Worm (Caenorhabditis elegans) whole organism, L3 larva: ENCODE data around the gene che-10.

Experiments used
- R02D3.7 ChIP-seq: fragments of 150-350 bp; optimal IDR thresholded peaks from 2 replicates; lab custom pipeline; 2014; ENCODE audit warnings: missing biosample characterization, missing genetic modification characterization
- ZK546.5 ChIP-seq: sonication (generic microtip); optimal IDR thresholded peaks from 2 replicates; lab custom pipeline; 2017; ENCODE audit warnings: missing biosample characterization, missing genetic modification characterization
- aly-2 ChIP-seq: fragments of 150-350 bp; optimal IDR thresholded peaks from 2 replicates; lab custom pipeline; 2014; ENCODE audit warnings: missing biosample characterization, missing genetic modification characterization
- ama-1 ChIP-seq: fragments of 150-350 bp; optimal IDR thresholded peaks from 2 replicates; lab custom pipeline; 2018
- ceh-16 ChIP-seq: sonication (generic microtip); optimal IDR thresholded peaks from 2 replicates; lab custom pipeline; 2017; ENCODE audit warnings: missing biosample characterization, missing genetic modification characterization
- ceh-28 ChIP-seq: fragments of 150-350 bp; optimal IDR thresholded peaks from 2 replicates; lab custom pipeline; 2014; ENCODE audit warnings: missing biosample characterization, missing genetic modification reagents, missing genetic modification characterization
- ceh-9 ChIP-seq: sonication (generic microtip); optimal IDR thresholded peaks from 2 replicates; lab custom pipeline; 2018; ENCODE audit warnings: missing biosample characterization, missing genetic modification characterization
- daf-12 ChIP-seq: fragments of 150-350 bp; optimal IDR thresholded peaks from 2 replicates; lab custom pipeline; 2014; ENCODE audit warnings: missing biosample characterization, missing genetic modification reagents, missing genetic modification characterization
- egl-27 ChIP-seq: sonication (generic microtip); optimal IDR thresholded peaks from 4 replicates; lab custom pipeline; 2017; ENCODE audit warnings: missing biosample characterization, missing genetic modification reagents, missing genetic modification characterization
- elt-1 ChIP-seq: fragments of 150-350 bp; optimal IDR thresholded peaks from 2 replicates; lab custom pipeline; 2014; ENCODE audit warnings: missing biosample characterization, missing genetic modification characterization
- elt-2 ChIP-seq: sonication (generic microtip); optimal IDR thresholded peaks from 2 replicates; lab custom pipeline; 2016; ENCODE audit warnings: missing genetic modification reagents, mild to moderate bottlenecking, missing genetic modification characterization, missing compliant biosample characterization
- elt-3 ChIP-seq, 3 experiments: fragments of 150-350 bp in 1 of 3; sonication (generic microtip) in 2 of 3; optimal IDR thresholded peaks; 2 replicates in 2 of 3; 4 replicates in 1 of 3; lab custom pipeline; 2014 to 2017; ENCODE audit warnings: missing biosample characterization in 3 of 3, missing genetic modification characterization in 3 of 3
- eor-1 ChIP-seq, 2 experiments: fragments of 150-350 bp; optimal IDR thresholded peaks; 2 replicates each; lab custom pipeline; 2014 to 2018; ENCODE audit warnings: missing biosample characterization in 2 of 2, missing genetic modification characterization in 2 of 2
- fkh-10 ChIP-seq: sonication (generic microtip); optimal IDR thresholded peaks from 2 replicates; lab custom pipeline; 2017; ENCODE audit warnings: missing biosample characterization, missing genetic modification reagents, missing genetic modification characterization
- fos-1 ChIP-seq: fragments of 150-350 bp; optimal IDR thresholded peaks from 2 replicates; lab custom pipeline; 2014; ENCODE audit warnings: missing biosample characterization, missing genetic modification characterization
- hmg-11 ChIP-seq: sonication (generic microtip); optimal IDR thresholded peaks from 2 replicates; lab custom pipeline; 2016; ENCODE audit warnings: missing genetic modification characterization, missing compliant biosample characterization
- jun-1 ChIP-seq: fragments of 150-350 bp; optimal IDR thresholded peaks from 2 replicates; lab custom pipeline; 2014; ENCODE audit warnings: missing biosample characterization, missing genetic modification reagents, missing genetic modification characterization
- lin-15B ChIP-seq: fragments of 150-350 bp; optimal IDR thresholded peaks from 2 replicates; lab custom pipeline; 2014; ENCODE audit warnings: missing biosample characterization, missing genetic modification characterization
- lin-39 ChIP-seq: fragments of 150-350 bp; optimal IDR thresholded peaks from 2 replicates; lab custom pipeline; 2018; ENCODE audit warnings: missing biosample characterization, missing genetic modification reagents, missing genetic modification characterization
- lsy-12 ChIP-seq: sonication (generic microtip); optimal IDR thresholded peaks from 2 replicates; lab custom pipeline; 2016; ENCODE audit warnings: mild to moderate bottlenecking, missing genetic modification characterization, missing compliant biosample characterization
- mdl-1 ChIP-seq: fragments of 150-350 bp; optimal IDR thresholded peaks from 2 replicates; lab custom pipeline; 2014; ENCODE audit warnings: missing biosample characterization, missing genetic modification characterization
- nfya-1 ChIP-seq: sonication (generic microtip); optimal IDR thresholded peaks from 2 replicates; lab custom pipeline; 2017; ENCODE audit warnings: missing genetic modification characterization, mild to moderate bottlenecking, missing compliant biosample characterization, antibody characterized with exemption, moderate library complexity; ENCODE audit not compliant: insufficient read depth
- nhr-11 ChIP-seq: fragments of 150-350 bp; optimal IDR thresholded peaks from 2 replicates; lab custom pipeline; 2014; ENCODE audit warnings: missing biosample characterization, missing genetic modification characterization
- nhr-12 ChIP-seq: fragments of 150-350 bp; optimal IDR thresholded peaks from 2 replicates; lab custom pipeline; 2014; ENCODE audit warnings: missing biosample characterization, missing genetic modification characterization
- nhr-23 ChIP-seq: fragments of 150-350 bp; optimal IDR thresholded peaks from 2 replicates; lab custom pipeline; 2014; ENCODE audit warnings: missing biosample characterization, missing genetic modification reagents, missing genetic modification characterization
- nhr-237 ChIP-seq: fragments of 150-350 bp; optimal IDR thresholded peaks from 2 replicates; lab custom pipeline; 2014; ENCODE audit warnings: missing biosample characterization, missing genetic modification characterization
- nhr-25 ChIP-seq: sonication (generic microtip); optimal IDR thresholded peaks from 2 replicates; lab custom pipeline; 2017; ENCODE audit warnings: missing biosample characterization, missing genetic modification characterization
- nhr-28 ChIP-seq: fragments of 150-350 bp; optimal IDR thresholded peaks from 2 replicates; lab custom pipeline; 2014; ENCODE audit warnings: missing biosample characterization, missing genetic modification characterization
- nhr-43 ChIP-seq: sonication (generic microtip); optimal IDR thresholded peaks from 2 replicates; lab custom pipeline; 2016; ENCODE audit warnings: mild to moderate bottlenecking, missing genetic modification characterization, missing compliant biosample characterization; ENCODE audit not compliant: poor library complexity, severe bottlenecking
- nhr-77 ChIP-seq: fragments of 150-350 bp; optimal IDR thresholded peaks from 2 replicates; lab custom pipeline; 2014; ENCODE audit warnings: missing biosample characterization, missing genetic modification characterization
- pha-4 ChIP-seq: fragments of 150-350 bp; optimal IDR thresholded peaks from 2 replicates; lab custom pipeline; 2014; ENCODE audit warnings: missing biosample characterization, missing genetic modification reagents, missing genetic modification characterization
- pqm-1 ChIP-seq: fragments of 150-350 bp; optimal IDR thresholded peaks from 2 replicates; lab custom pipeline; 2017; ENCODE audit warnings: missing biosample characterization, missing genetic modification characterization, inconsistent platforms
- sea-2 ChIP-seq: fragments of 150-350 bp; sonication (generic microtip); optimal IDR thresholded peaks from 4 replicates; lab custom pipeline; 2014; ENCODE audit warnings: missing biosample characterization, missing genetic modification reagents, missing genetic modification characterization
- skn-1 ChIP-seq: fragments of 150-350 bp; optimal IDR thresholded peaks from 2 replicates; lab custom pipeline; 2014; ENCODE audit warnings: missing biosample characterization, missing genetic modification characterization
- tbx-2 ChIP-seq: sonication (generic microtip); optimal IDR thresholded peaks from 2 replicates; lab custom pipeline; 2016; ENCODE audit warnings: mild to moderate bottlenecking, missing genetic modification characterization, missing compliant biosample characterization
- unc-39 ChIP-seq: sonication (generic microtip); optimal IDR thresholded peaks from 4 replicates; lab custom pipeline; 2017; ENCODE audit warnings: missing biosample characterization, missing genetic modification characterization
- unc-62 ChIP-seq: fragments of 150-350 bp; sonication (generic microtip); optimal IDR thresholded peaks from 4 replicates; lab custom pipeline; 2014; ENCODE audit warnings: missing biosample characterization, missing genetic modification reagents, missing genetic modification characterization
- ztf-4 ChIP-seq: fragments of 150-350 bp; optimal IDR thresholded peaks from 2 replicates; lab custom pipeline; 2014; ENCODE audit warnings: missing biosample characterization, missing genetic modification characterization

The che-10 gene

DNA sequence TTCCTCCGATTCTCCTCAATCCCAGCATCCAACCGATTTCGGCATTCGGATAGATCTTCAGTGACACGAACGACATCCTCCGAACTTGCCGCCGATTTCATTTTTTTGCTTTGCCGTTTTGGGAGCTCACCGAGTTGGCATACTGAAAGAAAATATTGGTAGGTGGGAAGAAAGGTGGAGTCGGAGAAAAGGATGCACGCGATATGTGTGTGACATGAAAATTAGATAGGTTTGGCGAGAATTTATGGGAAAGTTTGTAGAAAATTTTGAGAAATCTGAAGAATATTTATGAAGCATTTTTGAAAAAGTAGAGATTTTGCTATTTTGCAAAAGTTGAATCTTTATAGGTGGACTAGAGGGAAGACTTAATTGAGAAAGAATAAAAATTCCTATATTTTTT is at the start of gene che-10:
Gene che-10 (minus strand): TSS at position 101 of the 400 bp plus-strand sequence.
- TF ChIP-seq fkh-10 (GFP tag; lab: Kevin White, UChicago) (no peak), nhr-77 (tag; lab: Kevin White, UChicago) (no peak), lin-15B (tag; lab: Kevin White, UChicago) (no peak), unc-62 (GFP tag; lab: Kevin White, UChicago) (no peak), nhr-11 (tag; lab: Kevin White, UChicago) (no peak), elt-1 (tag; lab: Kevin White, UChicago) (no peak), ceh-28 (no peak), ama-1 (lab: Kevin White, UChicago) (no peak), elt-3 (tag; optimal IDR thresholded peaks at IDR 0.05; lab: Kevin White, UChicago) (no peak), lin-39 (tag; lab: Kevin White, UChicago) (no peak), R02D3.7 (tag; lab: Kevin White, UChicago) (no peak), tbx-2 (tag; lab: Kevin White, UChicago) (no peak), daf-12 (no peak), unc-39 (tag; lab: Kevin White, UChicago) (no peak)
- TF ChIP-seq, all 47 proteins: peak for 0

DNA sequence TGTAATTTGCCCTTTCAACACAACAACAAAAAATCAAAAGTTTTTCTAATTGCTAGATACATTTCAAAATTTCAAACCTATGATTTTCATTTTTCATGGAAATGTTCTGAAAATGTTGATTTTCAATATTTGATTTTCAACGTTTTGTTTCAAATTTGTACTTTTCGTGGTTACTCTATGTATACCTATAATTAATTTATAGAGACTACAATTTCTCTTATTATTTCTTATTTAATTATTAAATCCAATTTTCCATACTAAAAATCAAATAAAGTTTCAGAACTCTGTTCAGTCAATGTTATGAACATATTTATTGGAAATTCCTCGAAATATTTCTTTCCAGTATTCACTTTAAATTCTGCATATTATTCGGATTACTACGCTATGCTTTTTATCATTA is 48.8 kb upstream of the che-10 start, which contains the start of gene sre-39:
Gene sre-39 (plus strand): TSS at position 301 of the 400 bp plus-strand sequence.
- no peak for TF ChIP-seq ama-1 (lab: Kevin White, UChicago)
- no peak for TF ChIP-seq egl-27 (tag; lab: Kevin White, UChicago)
- TF ChIP-seq lsy-12 (tag; lab: Kevin White, UChicago): no peak
- no peak for TF ChIP-seq hmg-11
- TF ChIP-seq aly-2 (tag; lab: Kevin White, UChicago): no peak
- TF ChIP-seq ceh-16: no peak
- TF ChIP-seq tbx-2 (tag; lab: Kevin White, UChicago): no peak
- no peak for TF ChIP-seq ztf-4
- TF ChIP-seq nhr-28 (tag; lab: Kevin White, UChicago): no peak
- TF ChIP-seq nhr-77 (tag; lab: Kevin White, UChicago): no peak
- TF ChIP-seq unc-62 (GFP tag; lab: Kevin White, UChicago): no peak
- TF ChIP-seq mdl-1 (tag; lab: Kevin White, UChicago): no peak
- no peak for TF ChIP-seq eor-1 (tag; optimal IDR thresholded peaks at IDR 0.05; lab: Kevin White, UChicago)
- no peak for TF ChIP-seq fos-1 (tag; lab: Kevin White, UChicago)
- TF ChIP-seq lin-39 (tag; lab: Kevin White, UChicago): no peak
- no peak for TF ChIP-seq elt-3 (tag; optimal IDR thresholded peaks at IDR 0.05; lab: Kevin White, UChicago)
- no peak for TF ChIP-seq pqm-1 (tag; lab: Kevin White, UChicago)

DNA sequence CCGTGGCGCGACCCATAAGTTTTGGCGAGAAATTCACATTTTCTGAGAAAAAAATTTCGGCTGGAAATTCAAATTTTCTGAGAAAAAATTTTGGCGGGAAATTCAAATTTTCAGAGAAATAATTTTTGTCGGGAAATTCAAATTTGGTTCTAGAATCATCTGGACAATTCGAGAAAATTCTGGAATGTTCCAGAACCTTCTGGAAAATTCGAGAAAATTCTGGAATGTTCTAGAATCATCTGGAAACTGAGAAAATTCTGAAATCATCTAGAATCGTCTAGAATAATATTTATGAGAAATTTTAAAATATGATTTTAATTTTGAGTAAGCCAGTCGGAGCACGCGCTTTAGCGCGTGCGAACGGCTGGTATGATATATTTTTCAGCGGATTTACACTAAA is 46.7 kb upstream of the che-10 start:
- TF ChIP-seq R02D3.7 (tag; lab: Kevin White, UChicago): no peak
- no peak for TF ChIP-seq nhr-25 (tag; lab: Kevin White, UChicago)
- TF ChIP-seq nhr-237 (tag; lab: Kevin White, UChicago): no peak
- no peak for TF ChIP-seq aly-2 (tag; lab: Kevin White, UChicago)
- no peak for TF ChIP-seq tbx-2 (tag; lab: Kevin White, UChicago)
- TF ChIP-seq sea-2 (GFP tag; lab: Kevin White, UChicago): no peak
- TF ChIP-seq elt-2: no peak
- TF ChIP-seq nhr-23 (tag; lab: Kevin White, UChicago): no peak
- TF ChIP-seq nhr-11 (tag; lab: Kevin White, UChicago): no peak
- TF ChIP-seq mdl-1 (tag; lab: Kevin White, UChicago): no peak
- TF ChIP-seq nfya-1 (tag; lab: Kevin White, UChicago): no peak
- TF ChIP-seq egl-27 (tag; lab: Kevin White, UChicago): no peak

DNA sequence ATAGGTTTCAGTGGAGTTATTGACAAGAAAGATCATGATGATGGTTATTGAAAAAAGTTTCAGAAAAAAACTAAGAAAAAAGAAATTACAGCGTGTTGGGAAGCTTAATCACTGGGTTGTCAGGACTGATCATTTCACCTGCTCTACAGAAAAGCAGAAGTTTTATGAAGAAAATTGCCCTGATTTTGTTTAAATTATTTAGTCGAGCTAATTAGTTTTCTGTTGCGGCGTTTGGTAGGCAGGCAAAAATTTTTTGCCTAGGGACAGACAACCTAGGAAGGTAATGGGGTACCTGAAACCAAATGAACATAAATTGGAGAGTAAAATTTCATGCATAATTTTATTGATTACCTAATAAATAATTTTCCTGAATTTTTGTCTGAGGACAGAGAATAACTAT is 45.6 kb upstream of the che-10 start, which contains the start of gene sre-40:
Gene sre-40 (minus strand): TSS at position 101 of the 400 bp plus-strand sequence.
- TF ChIP-seq skn-1 (tag; lab: Kevin White, UChicago) (no peak), nhr-28 (tag; lab: Kevin White, UChicago) (no peak), lin-15B (tag; lab: Kevin White, UChicago) (no peak), ceh-9 (tag; lab: Kevin White, UChicago) (no peak), nhr-12 (tag; lab: Kevin White, UChicago) (no peak), ceh-16 (no peak), ZK546.5 (tag; lab: Kevin White, UChicago) (no peak), nhr-25 (tag; lab: Kevin White, UChicago) (no peak), lin-39 (tag; lab: Kevin White, UChicago) (no peak), ama-1 (lab: Kevin White, UChicago) (no peak), mdl-1 (tag; lab: Kevin White, UChicago) (no peak), nfya-1 (tag; lab: Kevin White, UChicago) (no peak), jun-1 (no peak), pha-4 (tag; lab: Kevin White, UChicago) (no peak), ztf-4 (no peak), elt-3 (tag; optimal IDR thresholded peaks at IDR 0.05; lab: Kevin White, UChicago) (no peak), nhr-43 (tag; lab: Kevin White, UChicago) (no peak), nhr-11 (tag; lab: Kevin White, UChicago) (no peak)
